Fruit fly (Drosophila melanogaster): ENCODE data around the gene CG7239.

dm6 chr2L:5778157-5778556 lies 23.9 kb upstream of the CG7239 start:
- TF ChIP-seq Pif1A (GFP tag; optimal IDR thresholded peaks at IDR 0.05) (peak; percentile 37), Snoo (tag; optimal IDR thresholded peaks at IDR 0.05) (no peak), CG32121 (GFP tag; IDR thresholded peaks at IDR 0.05) (no peak), CG17806 (tag; optimal IDR thresholded peaks at IDR 0.05) (peak; percentile 46)
